Worm (Caenorhabditis elegans): ENCODE data around the gene E02C12.12.

DNA sequence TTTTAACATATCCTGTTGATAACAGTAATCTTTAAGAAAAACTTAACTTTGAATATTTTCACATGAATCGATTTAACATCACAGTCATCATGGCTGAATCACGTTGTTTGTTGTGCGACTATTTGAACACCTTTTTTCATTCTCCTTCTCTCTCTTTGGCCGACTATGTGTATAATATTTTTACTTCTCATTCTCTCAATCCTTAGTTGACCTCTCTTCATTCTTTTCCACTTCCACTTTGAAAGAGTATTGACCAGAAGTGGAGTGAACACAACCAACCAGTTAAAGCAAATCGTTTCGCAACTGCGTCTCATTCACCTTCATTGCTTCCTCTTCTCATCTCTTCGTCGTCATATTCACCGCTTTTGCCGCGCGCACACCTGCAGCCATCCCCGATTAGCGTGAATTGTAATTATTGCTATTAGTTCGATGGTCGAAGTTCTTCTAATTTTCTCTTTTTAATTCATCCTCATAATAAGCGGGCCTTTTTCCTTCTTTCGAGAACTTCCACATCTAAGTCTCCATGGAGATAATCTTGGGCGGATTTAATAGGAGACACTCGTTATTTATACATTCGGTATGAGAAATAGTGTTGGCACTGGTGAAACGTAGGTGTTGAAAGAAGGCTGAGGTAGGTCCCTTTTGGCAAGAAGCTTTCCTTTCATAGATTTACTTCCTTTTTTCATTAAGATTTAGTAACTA is 13.0 kb upstream of the E02C12.12 start:
- no peak for TF ChIP-seq unc-62 (GFP tag; optimal IDR thresholded peaks at IDR 0.05 in 1 of 2)
- TF ChIP-seq unc-62 (tag; optimal IDR thresholded peaks at IDR 0.05) = no peak
- TF ChIP-seq ceh-82 (tag; optimal IDR thresholded peaks at IDR 0.05) = no peak
